Worm (Caenorhabditis elegans) whole organism, L1 larva: Measurements from ENCODE around the gene ceh-48.

Source experiments
- C16A3.4 ChIP-seq: fragments of 150-350 bp; optimal IDR thresholded peaks from 2 replicates; lab custom pipeline; 2014; ENCODE audit warnings: missing biosample characterization, missing genetic modification characterization
- Y116A8C.19 ChIP-seq: sonication (generic microtip); optimal IDR thresholded peaks from 2 replicates; lab custom pipeline; 2016; ENCODE audit warnings: missing compliant biosample characterization, missing genetic modification characterization, borderline replicate concordance
- ama-1 ChIP-seq: fragments of 150-350 bp; optimal IDR thresholded peaks from 2 replicates; lab custom pipeline; 2014
- blmp-1 ChIP-seq: fragments of 150-350 bp; optimal IDR thresholded peaks from 2 replicates; lab custom pipeline; 2014; ENCODE audit warnings: missing biosample characterization, missing genetic modification characterization
- ceh-8 ChIP-seq: fragments of 200-800 bp; sonication (Bioruptor generic); optimal IDR thresholded peaks from 2 replicates; lab custom pipeline; 2018; ENCODE audit warnings: mild to moderate bottlenecking, missing genetic modification characterization, moderate library complexity, missing compliant biosample characterization
- ceh-82 ChIP-seq, 3 experiments: fragments of 150-350 bp in 1 of 3; sonication (generic microtip) in 2 of 3; optimal IDR thresholded peaks; 2 replicates each; lab custom pipeline; 2014 to 2017; ENCODE audit warnings: missing biosample characterization in 3 of 3, missing genetic modification characterization in 3 of 3
- ceh-90 ChIP-seq: sonication (generic microtip); optimal IDR thresholded peaks from 2 replicates; lab custom pipeline; 2016; ENCODE audit warnings: missing genetic modification characterization, missing compliant biosample characterization
- ces-1 ChIP-seq: fragments of 150-350 bp; optimal IDR thresholded peaks from 2 replicates; lab custom pipeline; 2014; ENCODE audit warnings: missing biosample characterization, missing genetic modification reagents, missing genetic modification characterization
- dpl-1 ChIP-seq, 3 experiments: fragments of 150-350 bp in 2 of 3; sonication (generic microtip) in 1 of 3; optimal IDR thresholded peaks; 2 replicates each; lab custom pipeline; 2014 to 2017; ENCODE audit warnings: missing biosample characterization in 3 of 3, missing genetic modification characterization in 3 of 3, missing genetic modification reagents in 3 of 3
- efl-3 ChIP-seq: fragments of 200-800 bp; sonication (Bioruptor generic); optimal IDR thresholded peaks from 2 replicates; lab custom pipeline; 2018; ENCODE audit warnings: mild to moderate bottlenecking, missing genetic modification characterization, missing compliant biosample characterization
- elt-2 ChIP-seq: sonication (generic microtip); optimal IDR thresholded peaks from 2 replicates; lab custom pipeline; 2016; ENCODE audit warnings: missing genetic modification characterization, mild to moderate bottlenecking, inconsistent platforms, missing compliant biosample characterization, missing genetic modification reagents
- elt-3 ChIP-seq, 6 experiments: fragments of 150-350 bp in 1 of 6; sonication (generic microtip); optimal IDR thresholded peaks; 2 replicates each; lab custom pipeline; 2017 to 2018; ENCODE audit warnings: missing biosample characterization in 6 of 6, missing genetic modification characterization in 6 of 6, inconsistent platforms in 1 of 6
- fkh-10 ChIP-seq: sonication (generic microtip); optimal IDR thresholded peaks from 2 replicates; lab custom pipeline; 2017; ENCODE audit warnings: missing biosample characterization, missing genetic modification reagents, missing genetic modification characterization
- fkh-4 ChIP-seq: sonication (generic microtip); optimal IDR thresholded peaks from 2 replicates; lab custom pipeline; 2016; ENCODE audit warnings: missing compliant biosample characterization, missing genetic modification characterization, borderline replicate concordance
- fkh-8 ChIP-seq: sonication (generic microtip); optimal IDR thresholded peaks from 2 replicates; lab custom pipeline; 2016; ENCODE audit warnings: mild to moderate bottlenecking, missing genetic modification characterization, missing compliant biosample characterization
- fos-1 ChIP-seq: fragments of 150-350 bp; optimal IDR thresholded peaks from 2 replicates; lab custom pipeline; 2014; ENCODE audit warnings: missing biosample characterization, missing genetic modification characterization
- hlh-17 ChIP-seq: fragments of 200-800 bp; sonication (Bioruptor generic); optimal IDR thresholded peaks from 2 replicates; lab custom pipeline; 2018; ENCODE audit warnings: missing genetic modification characterization, mild to moderate bottlenecking, missing compliant biosample characterization, moderate library complexity, borderline replicate concordance
- hlh-4 ChIP-seq: sonication (generic microtip); optimal IDR thresholded peaks from 2 replicates; lab custom pipeline; 2016; ENCODE audit warnings: mild to moderate bottlenecking, missing genetic modification characterization, missing compliant biosample characterization
- hpl-2 ChIP-seq: fragments of 150-350 bp; optimal IDR thresholded peaks from 2 replicates; lab custom pipeline; 2014; ENCODE audit warnings: missing biosample characterization, missing genetic modification reagents, missing genetic modification characterization
- isw-1 ChIP-seq: fragments of 200-800 bp; sonication (Bioruptor generic); IDR thresholded peaks from 2 replicates; pipeline ENCODE4 v1.3.6; 2022; ENCODE audit warnings: missing genetic modification characterization, missing compliant biosample characterization
- jun-1 ChIP-seq: fragments of 150-350 bp; optimal IDR thresholded peaks from 2 replicates; lab custom pipeline; 2014; ENCODE audit warnings: missing biosample characterization, missing genetic modification reagents, missing genetic modification characterization
- lin-14 ChIP-seq: fragments of 200-800 bp; sonication (Bioruptor generic); optimal IDR thresholded peaks from 2 replicates; lab custom pipeline; 2018; ENCODE audit warnings: mild to moderate bottlenecking, missing genetic modification characterization, moderate library complexity, missing compliant biosample characterization
- lin-15B ChIP-seq: fragments of 150-350 bp; sonication (generic microtip); optimal IDR thresholded peaks from 3 replicates; lab custom pipeline; 2014; ENCODE audit warnings: missing biosample characterization, missing genetic modification characterization
- lin-39 ChIP-seq: fragments of 150-350 bp; optimal IDR thresholded peaks from 2 replicates; lab custom pipeline; 2014; ENCODE audit warnings: missing biosample characterization, missing genetic modification reagents, missing genetic modification characterization
- lsy-2 ChIP-seq, 2 experiments: fragments of 150-350 bp; optimal IDR thresholded peaks; 2 replicates each; lab custom pipeline; 2014; ENCODE audit warnings: missing biosample characterization in 2 of 2, missing genetic modification characterization in 2 of 2
- mab-9 ChIP-seq: fragments of 200-800 bp; sonication (Bioruptor generic); IDR thresholded peaks from 2 replicates; pipeline ENCODE4 v1.3.6; 2022; ENCODE audit warnings: missing genetic modification reagents, missing genetic modification characterization, missing compliant biosample characterization
- mdl-1 ChIP-seq, 2 experiments: fragments of 150-350 bp; optimal IDR thresholded peaks; 2 replicates each; lab custom pipeline; 2014 to 2017; ENCODE audit warnings: missing biosample characterization in 2 of 2, missing genetic modification characterization in 2 of 2, inconsistent platforms in 1 of 2
- mef-2 ChIP-seq: fragments of 150-350 bp; optimal IDR thresholded peaks from 2 replicates; lab custom pipeline; 2014; ENCODE audit warnings: missing biosample characterization, missing genetic modification characterization
- nhr-11 ChIP-seq: fragments of 150-350 bp; optimal IDR thresholded peaks from 2 replicates; lab custom pipeline; 2014; ENCODE audit warnings: missing biosample characterization, missing genetic modification characterization
- nhr-20 ChIP-seq: sonication (generic microtip); optimal IDR thresholded peaks from 2 replicates; lab custom pipeline; 2016; ENCODE audit warnings: mild to moderate bottlenecking, missing genetic modification characterization, missing compliant biosample characterization
- nhr-237 ChIP-seq: fragments of 150-350 bp; optimal IDR thresholded peaks from 2 replicates; lab custom pipeline; 2014; ENCODE audit warnings: missing biosample characterization, missing genetic modification characterization
- nhr-28 ChIP-seq: fragments of 150-350 bp; optimal IDR thresholded peaks from 2 replicates; lab custom pipeline; 2014; ENCODE audit warnings: missing biosample characterization, missing genetic modification characterization
- nhr-47 ChIP-seq: sonication (generic microtip); optimal IDR thresholded peaks from 2 replicates; lab custom pipeline; 2016; ENCODE audit warnings: mild to moderate bottlenecking, missing genetic modification characterization, moderate library complexity, missing compliant biosample characterization
- nhr-71 ChIP-seq: sonication (generic microtip); optimal IDR thresholded peaks from 2 replicates; lab custom pipeline; 2016; ENCODE audit warnings: mild to moderate bottlenecking, missing genetic modification characterization, moderate library complexity, missing compliant biosample characterization
- nhr-76 ChIP-seq: sonication (generic microtip); optimal IDR thresholded peaks from 2 replicates; lab custom pipeline; 2017; ENCODE audit warnings: missing biosample characterization, missing genetic modification characterization
- nhr-77 ChIP-seq: fragments of 150-350 bp; optimal IDR thresholded peaks from 2 replicates; lab custom pipeline; 2014; ENCODE audit warnings: missing biosample characterization, missing genetic modification characterization
- swsn-7 ChIP-seq: sonication (generic microtip); optimal IDR thresholded peaks from 2 replicates; lab custom pipeline; 2016; ENCODE audit warnings: missing genetic modification characterization, missing compliant biosample characterization
- tbx-2 ChIP-seq: sonication (generic microtip); optimal IDR thresholded peaks from 2 replicates; lab custom pipeline; 2016; ENCODE audit warnings: missing genetic modification characterization, missing compliant biosample characterization
- tlp-1 ChIP-seq: fragments of 150-350 bp; optimal IDR thresholded peaks from 2 replicates; lab custom pipeline; 2014; ENCODE audit warnings: missing biosample characterization, missing genetic modification characterization
- unc-130 ChIP-seq: fragments of 150-350 bp; optimal IDR thresholded peaks from 2 replicates; lab custom pipeline; 2017; ENCODE audit warnings: missing biosample characterization, missing genetic modification characterization, inconsistent platforms
- unc-30 ChIP-seq: sonication (generic microtip); optimal IDR thresholded peaks from 2 replicates; lab custom pipeline; 2017; ENCODE audit warnings: missing biosample characterization, missing genetic modification characterization
- unc-86 ChIP-seq: sonication (generic microtip); optimal IDR thresholded peaks from 2 replicates; lab custom pipeline; 2016; ENCODE audit warnings: missing genetic modification characterization, missing compliant biosample characterization
- unc-98 ChIP-seq: fragments of 200-800 bp; sonication (Bioruptor generic); IDR thresholded peaks from 2 replicates; pipeline ENCODE4 v1.3.6; 2022; ENCODE audit warnings: missing genetic modification characterization, missing compliant biosample characterization
- zip-4 ChIP-seq: fragments of 200-800 bp; sonication (Bioruptor generic); optimal IDR thresholded peaks from 2 replicates; lab custom pipeline; 2018; ENCODE audit warnings: mild to moderate bottlenecking, missing genetic modification characterization, moderate library complexity, missing compliant biosample characterization
- ztf-11 ChIP-seq, 2 experiments: sonication (generic microtip); optimal IDR thresholded peaks; 2 replicates each; lab custom pipeline; 2016 to 2017; ENCODE audit warnings: missing genetic modification characterization in 2 of 2, missing biosample characterization in 1 of 2, missing compliant biosample characterization in 1 of 2
- ztf-4 ChIP-seq: fragments of 150-350 bp; optimal IDR thresholded peaks from 2 replicates; lab custom pipeline; 2014; ENCODE audit warnings: missing biosample characterization, missing genetic modification characterization

Gene ceh-48

DNA sequence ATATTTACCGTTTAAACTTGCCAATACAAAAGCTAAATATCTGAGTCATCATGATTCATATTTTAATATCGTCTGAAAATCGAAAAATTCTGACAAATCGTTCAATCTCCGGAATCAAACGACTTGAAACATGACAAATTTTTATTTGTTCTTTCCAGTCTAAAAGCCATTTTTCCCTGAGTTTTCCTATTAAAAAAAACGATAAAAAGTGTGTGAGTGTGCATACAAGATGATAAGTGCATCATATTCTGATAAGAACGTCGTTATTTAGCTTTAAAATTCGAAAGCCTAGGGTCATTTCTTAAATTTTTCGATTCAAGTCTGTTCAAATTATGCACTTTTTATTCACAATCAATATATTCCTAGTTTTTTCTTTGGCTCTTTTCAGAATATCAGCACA lies 18.0 kb downstream of the ceh-48 start, which contains the start of gene H20E11.1:
Gene H20E11.1, plus strand, starts transcription at position 244 of the 400 bp plus-strand sequence.
- peak; percentile 52 for TF ChIP-seq elt-2 (tag; lab: Kevin White, UChicago)
- TF ChIP-seq mab-9 (GFP tag; lab: Robert Waterston, UW), result no peak
- no peak for TF ChIP-seq tlp-1
- no peak for TF ChIP-seq nhr-71 (tag; lab: Kevin White, UChicago)

DNA sequence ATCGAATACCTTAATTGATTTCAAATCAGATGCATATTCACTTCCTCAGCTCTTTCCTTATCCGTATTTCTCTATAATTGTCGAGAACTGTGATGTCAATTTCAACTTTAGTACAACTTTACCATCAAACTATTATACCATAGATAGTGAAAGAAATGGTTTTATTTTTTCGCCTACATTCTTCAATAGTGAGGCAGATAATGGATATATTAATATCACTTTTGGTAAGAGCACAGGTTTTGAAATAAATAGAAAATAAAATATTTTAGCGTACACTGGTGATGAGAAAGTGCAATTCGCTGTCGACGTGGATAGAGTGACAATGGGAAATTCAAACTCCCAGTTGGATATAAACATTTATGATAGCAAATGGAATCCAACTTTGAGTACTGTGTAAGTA lies 20.3 kb downstream of the ceh-48 start:
- no peak for TF ChIP-seq fkh-8 (tag; lab: Kevin White, UChicago)
- no peak for TF ChIP-seq mdl-1 (tag; optimal IDR thresholded peaks at IDR 0.05; lab: Kevin White, UChicago)
- TF ChIP-seq hlh-4 (tag; lab: Kevin White, UChicago), result no peak
- no peak for TF ChIP-seq C16A3.4 (tag; lab: Kevin White, UChicago)
- no peak for TF ChIP-seq tlp-1
- TF ChIP-seq nhr-237 (tag; lab: Kevin White, UChicago), result no peak
- TF ChIP-seq ztf-11 (tag; optimal IDR thresholded peaks at IDR 0.05; lab: Kevin White, UChicago), result no peak
- no peak for TF ChIP-seq nhr-11
- TF ChIP-seq lin-15B, result no peak
- TF ChIP-seq unc-30 (tag; lab: Kevin White, UChicago), result no peak
- no peak for TF ChIP-seq dpl-1 (GFP tag; optimal IDR thresholded peaks at IDR 0.05; lab: Kevin White, UChicago)
- no peak for TF ChIP-seq fkh-4 (tag; lab: Kevin White, UChicago)
- TF ChIP-seq zip-4 (GFP tag; lab: Kevin White, UChicago), result no peak
- TF ChIP-seq nhr-47 (tag; lab: Kevin White, UChicago), result no peak
- TF ChIP-seq ceh-8 (GFP tag; lab: Kevin White, UChicago), result no peak
- no peak for TF ChIP-seq lin-39 (tag; lab: Kevin White, UChicago)
- TF ChIP-seq unc-86, result no peak
- no peak for TF ChIP-seq mab-9 (GFP tag; lab: Robert Waterston, UW)
- no peak for TF ChIP-seq ztf-4 (tag; lab: Kevin White, UChicago)

DNA sequence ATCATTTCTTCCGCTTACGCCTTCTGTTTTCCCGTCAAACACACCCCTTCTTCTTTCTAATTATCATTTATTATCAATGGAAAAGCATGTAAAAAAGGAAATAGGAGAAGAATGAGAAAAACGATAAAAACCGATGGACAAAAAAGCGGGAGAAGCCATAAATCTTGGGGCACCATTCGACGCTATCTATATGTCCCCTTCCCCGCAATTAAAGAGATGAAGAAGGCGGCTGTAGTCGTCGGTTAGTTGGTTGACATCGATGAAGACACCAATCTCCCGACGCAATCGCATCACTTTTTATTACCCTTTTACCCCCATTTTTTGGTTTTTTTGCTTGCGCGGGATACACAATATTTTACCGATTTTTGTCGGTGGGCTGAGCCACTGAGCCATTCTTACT lies 21.7 kb downstream of the ceh-48 start:
- peak in 1 of 6 experiments; percentile 14 for TF ChIP-seq elt-3 (tag; optimal IDR thresholded peaks at IDR 0.05; lab: Kevin White, UChicago)
- TF ChIP-seq blmp-1, result peak; percentile 47
- TF ChIP-seq nhr-71 (tag; lab: Kevin White, UChicago), result no peak
- 0 out of 2 replicates have a peak, but pooled peaks have one; percentile 8 for TF ChIP-seq mab-9 (GFP tag; lab: Robert Waterston, UW)

DNA sequence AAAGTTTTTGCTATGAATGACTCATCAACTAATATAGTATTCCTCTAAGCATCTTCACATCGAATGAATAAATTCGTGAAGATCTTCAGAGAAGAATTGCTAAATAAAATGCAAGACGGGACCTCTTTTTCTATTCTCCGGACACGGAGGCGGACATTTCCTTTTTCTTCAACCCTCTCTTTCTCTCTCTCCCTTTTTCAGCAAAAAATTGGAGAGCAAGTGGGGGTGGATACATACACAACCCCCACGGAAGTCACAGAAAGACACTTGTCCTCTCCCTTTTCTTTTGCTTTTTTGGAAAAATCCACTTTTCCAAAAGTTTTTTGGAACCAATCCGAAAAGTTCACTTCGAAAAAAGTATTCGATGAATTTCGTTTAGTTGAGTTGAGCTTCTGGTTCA lies 22.8 kb downstream of the ceh-48 start:
- TF ChIP-seq lin-15B (no peak), efl-3 (GFP tag; lab: Kevin White, UChicago) (no peak), fos-1 (tag; lab: Kevin White, UChicago) (no peak), ama-1 (lab: Kevin White, UChicago) (no peak), unc-30 (tag; lab: Kevin White, UChicago) (no peak), Y116A8C.19 (tag; lab: Kevin White, UChicago) (no peak), nhr-76 (tag; lab: Kevin White, UChicago) (no peak), lsy-2 (tag; optimal IDR thresholded peaks at IDR 0.05; lab: Kevin White, UChicago) (peak in 1 of 2 experiments; percentile 19), nhr-20 (no peak), hlh-17 (GFP tag; lab: Kevin White, UChicago) (no peak), nhr-71 (tag; lab: Kevin White, UChicago) (peak; percentile 10), jun-1 (no peak), nhr-237 (tag; lab: Kevin White, UChicago) (no peak), hlh-4 (tag; lab: Kevin White, UChicago) (no peak), ceh-90 (tag; lab: Kevin White, UChicago) (no peak), tbx-2 (tag; lab: Kevin White, UChicago) (no peak), nhr-28 (tag; lab: Kevin White, UChicago) (no peak), mef-2 (tag; lab: Kevin White, UChicago) (no peak), ceh-82 (tag; optimal IDR thresholded peaks at IDR 0.05; lab: Kevin White, UChicago) (peak in 1 of 3 experiments; percentile 29), lin-39 (tag; lab: Kevin White, UChicago) (no peak), unc-86 (peak; percentile 50), lin-14 (GFP tag; lab: Kevin White, UChicago) (peak; percentile 83), fkh-10 (GFP tag; lab: Kevin White, UChicago) (peak; percentile 86), tlp-1 (no peak), unc-98 (GFP tag; lab: Robert Waterston, UW) (no peak), ces-1 (GFP tag; lab: Kevin White, UChicago) (peak; percentile 28), isw-1 (GFP tag; lab: Robert Waterston, UW) (peak; percentile 10; the same call in 1 of the 2 replicates), unc-130 (no peak), mdl-1 (tag; optimal IDR thresholded peaks at IDR 0.05; lab: Kevin White, UChicago) (no peak), swsn-7 (tag; lab: Kevin White, UChicago) (no peak), nhr-77 (no peak), hpl-2 (GFP tag; lab: Kevin White, UChicago) (no peak)
